Fruit fly (Drosophila melanogaster) whole organism, embryonic: Measurements from ENCODE around the gene Brms1.

Source experiments
- BEAF-32 ChIP-seq: fragments of 200-800 bp; sonication (Bioruptor generic); optimal IDR thresholded peaks from 3 replicates; lab custom pipeline; 2017; ENCODE audit warnings: missing biosample characterization, missing genetic modification characterization, mild to moderate bottlenecking, moderate library complexity, missing genetic modification reagents
- CG10147 ChIP-seq: fragments of 200-800 bp; sonication (Bioruptor generic); optimal IDR thresholded peaks from 2 replicates; lab custom pipeline; 2019; ENCODE audit warnings: missing biosample characterization, mild to moderate bottlenecking, missing genetic modification characterization, moderate library complexity
- CG10543 ChIP-seq: fragments of 200-800 bp; sonication (Bioruptor generic); optimal IDR thresholded peaks from 3 replicates; lab custom pipeline; 2017; ENCODE audit warnings: missing biosample characterization, mild to moderate bottlenecking, missing genetic modification characterization, moderate library complexity
- CG1602 ChIP-seq: fragments of 200-800 bp; sonication (Bioruptor generic); optimal IDR thresholded peaks from 3 replicates; lab custom pipeline; 2016; ENCODE audit warnings: missing biosample characterization, missing genetic modification characterization
- CG16813 ChIP-seq: fragments of 200-800 bp; sonication (Bioruptor generic); IDR thresholded peaks from 3 replicates; pipeline ENCODE4 v1.3.6; 2022; ENCODE audit warnings: missing biosample characterization, missing genetic modification characterization; ENCODE audit not compliant: partially characterized antibody
- CG17328 ChIP-seq: fragments of 200-800 bp; sonication (Bioruptor generic); IDR thresholded peaks from 2 replicates; pipeline ENCODE4 v1.3.6; 2022; ENCODE audit warnings: missing biosample characterization, missing genetic modification characterization
- CG34422 ChIP-seq: fragments of 200-800 bp; sonication (Bioruptor generic); IDR thresholded peaks from 3 replicates; pipeline ENCODE4 v1.3.6; 2022; ENCODE audit warnings: missing biosample characterization, missing genetic modification characterization
- CG4360 ChIP-seq: fragments of 200-800 bp; sonication (Bioruptor generic); IDR thresholded peaks from 2 replicates; pipeline ENCODE4 v1.3.6; 2022; ENCODE audit warnings: missing biosample characterization, missing genetic modification characterization
- CG4617 ChIP-seq: fragments of 200-800 bp; sonication (Bioruptor generic); optimal IDR thresholded peaks from 3 replicates; lab custom pipeline; 2016; ENCODE audit warnings: missing biosample characterization, missing genetic modification characterization, borderline replicate concordance
- CG7372 ChIP-seq: fragments of 200-800 bp; sonication (Bioruptor generic); IDR thresholded peaks from 2 replicates; pipeline ENCODE4 v1.3.6; 2022; ENCODE audit warnings: missing biosample characterization, missing genetic modification characterization
- CG7839 ChIP-seq: fragments of 200-800 bp; sonication (Bioruptor generic); optimal IDR thresholded peaks from 3 replicates; lab custom pipeline; 2018; ENCODE audit warnings: missing biosample characterization, mild to moderate bottlenecking, missing genetic modification characterization, moderate library complexity
- CG7963 ChIP-seq: fragments of 200-800 bp; sonication (Bioruptor generic); IDR thresholded peaks from 3 replicates; pipeline ENCODE4 v1.3.6; 2022; ENCODE audit warnings: missing biosample characterization, missing genetic modification characterization; ENCODE audit not compliant: partially characterized antibody
- CG9437 ChIP-seq: fragments of 200-800 bp; sonication (Bioruptor generic); optimal IDR thresholded peaks from 2 replicates; lab custom pipeline; 2018; ENCODE audit warnings: missing biosample characterization, mild to moderate bottlenecking, missing genetic modification characterization
- Dbx ChIP-seq: fragments of 200-800 bp; sonication (Bioruptor generic); IDR thresholded peaks from 3 replicates; pipeline ENCODE4 v1.3.6; 2022; ENCODE audit warnings: missing biosample characterization, missing genetic modification characterization
- Deaf1 ChIP-seq: fragments of 200-800 bp; optimal IDR thresholded peaks from 3 replicates; lab custom pipeline; 2019; ENCODE audit warnings: missing biosample characterization, mild to moderate bottlenecking, missing genetic modification characterization, moderate library complexity
- Dp ChIP-seq: fragments of 200-800 bp; sonication (Bioruptor generic); optimal IDR thresholded peaks from 2 replicates; lab custom pipeline; 2018; ENCODE audit warnings: missing biosample characterization, mild to moderate bottlenecking, missing genetic modification characterization, moderate library complexity
- ERR ChIP-seq: fragments of 200-800 bp; sonication (Bioruptor generic); optimal IDR thresholded peaks from 2 replicates; lab custom pipeline; 2016; ENCODE audit warnings: missing biosample characterization, missing genetic modification characterization
- Elba2 ChIP-seq: fragments of 200-800 bp; sonication (Bioruptor generic); optimal IDR thresholded peaks from 3 replicates; lab custom pipeline; 2016; ENCODE audit warnings: missing biosample characterization, missing genetic modification characterization
- Fer1 ChIP-seq: fragments of 200-800 bp; sonication (Bioruptor generic); optimal IDR thresholded peaks from 2 replicates; lab custom pipeline; 2017; ENCODE audit warnings: missing biosample characterization, mild to moderate bottlenecking, missing genetic modification characterization
- Fer2 ChIP-seq: fragments of 200-800 bp; sonication (Bioruptor generic); optimal IDR thresholded peaks from 2 replicates; lab custom pipeline; 2018; ENCODE audit warnings: missing biosample characterization, mild to moderate bottlenecking, missing genetic modification characterization, moderate library complexity
- HLH4C ChIP-seq: fragments of 200-800 bp; sonication (Bioruptor generic); IDR thresholded peaks from 3 replicates; pipeline ENCODE4 v1.3.6; 2022; ENCODE audit warnings: missing biosample characterization, missing genetic modification characterization; ENCODE audit not compliant: partially characterized antibody
- MESR4 ChIP-seq: fragments of 200-800 bp; sonication (Bioruptor generic); optimal IDR thresholded peaks from 2 replicates; lab custom pipeline; 2018; ENCODE audit warnings: missing biosample characterization, mild to moderate bottlenecking, missing genetic modification characterization, moderate library complexity
- Med ChIP-seq: fragments of 200-800 bp; sonication (Bioruptor generic); peaks from one replicate; lab custom pipeline; 2016; ENCODE audit warnings: missing biosample characterization, missing genetic modification characterization, mild to moderate bottlenecking, inconsistent platforms, moderate library complexity
- Meics ChIP-seq: fragments of 200-800 bp; sonication (Bioruptor generic); optimal IDR thresholded peaks from 2 replicates; lab custom pipeline; 2017; ENCODE audit warnings: missing biosample characterization, mild to moderate bottlenecking, missing genetic modification characterization
- Pdp1 ChIP-seq, 2 experiments: fragments of 200-800 bp; sonication (Bioruptor generic); optimal IDR thresholded peaks; 3 replicates each; lab custom pipeline; 2016; ENCODE audit warnings: missing biosample characterization in 2 of 2, missing genetic modification characterization in 2 of 2, mild to moderate bottlenecking in 1 of 2, moderate library complexity in 1 of 2
- Scr ChIP-seq: fragments of 200-800 bp; sonication (Bioruptor generic); IDR thresholded peaks from 2 replicates; pipeline ENCODE4 v1.3.6; 2022; ENCODE audit warnings: missing biosample characterization, missing genetic modification characterization; ENCODE audit not compliant: partially characterized antibody
- Side ChIP-seq: fragments of 200-800 bp; sonication (Bioruptor generic); optimal IDR thresholded peaks from 2 replicates; lab custom pipeline; 2016; ENCODE audit warnings: missing biosample characterization, missing genetic modification characterization
- Stat92E ChIP-seq, 3 experiments: fragments of >200 bp in 2 of 3; fragments of 200-800 bp in 1 of 3; sonication (Bioruptor generic) in 1 of 3; optimal IDR thresholded peaks; 2 replicates each; lab custom pipeline; 2017 to 2019; ENCODE audit warnings: missing biosample characterization in 3 of 3, missing genetic modification characterization in 3 of 3, mild to moderate bottlenecking in 1 of 3, moderate library complexity in 1 of 3
- bigmax ChIP-seq: fragments of 200-800 bp; sonication (Bioruptor generic); optimal IDR thresholded peaks from 2 replicates; lab custom pipeline; 2018; ENCODE audit warnings: missing biosample characterization, mild to moderate bottlenecking, missing genetic modification characterization
- cad ChIP-seq: fragments of >200 bp; optimal IDR thresholded peaks from 2 replicates; lab custom pipeline; 2017; ENCODE audit warnings: missing biosample characterization, missing genetic modification characterization
- dmrt11E ChIP-seq: fragments of 200-800 bp; sonication (Bioruptor generic); optimal IDR thresholded peaks from 3 replicates; lab custom pipeline; 2018; ENCODE audit warnings: missing biosample characterization, mild to moderate bottlenecking, missing genetic modification characterization, moderate library complexity
- gfzf ChIP-seq: fragments of 200-800 bp; sonication (Bioruptor generic); optimal IDR thresholded peaks from 2 replicates; lab custom pipeline; 2016; ENCODE audit warnings: missing biosample characterization, mild to moderate bottlenecking, missing genetic modification characterization, moderate library complexity
- hb ChIP-seq: fragments of 200-800 bp; sonication (Bioruptor generic); IDR thresholded peaks from 3 replicates; pipeline ENCODE4 v1.3.6; 2022; ENCODE audit warnings: missing biosample characterization, missing genetic modification characterization; ENCODE audit not compliant: partially characterized antibody
- ken ChIP-seq: fragments of 200-800 bp; sonication (Bioruptor generic); IDR thresholded peaks from 3 replicates; pipeline ENCODE4 v1.3.6; 2022; ENCODE audit warnings: missing biosample characterization, missing genetic modification characterization
- knrl ChIP-seq: fragments of 200-800 bp; sonication (Bioruptor generic); IDR thresholded peaks from 3 replicates; pipeline ENCODE4 v1.3.6; 2022; ENCODE audit warnings: missing biosample characterization, missing genetic modification characterization; ENCODE audit not compliant: partially characterized antibody
- mam ChIP-seq: fragments of 200-800 bp; sonication (Bioruptor generic); optimal IDR thresholded peaks from 3 replicates; lab custom pipeline; 2016; ENCODE audit warnings: missing biosample characterization, missing genetic modification characterization
- mld ChIP-seq: fragments of 200-800 bp; sonication (Bioruptor generic); IDR thresholded peaks from 3 replicates; pipeline ENCODE4 v1.3.6; 2022; ENCODE audit warnings: missing biosample characterization, missing genetic modification characterization; ENCODE audit not compliant: partially characterized antibody
- nau ChIP-seq: fragments of 200-800 bp; sonication (Bioruptor generic); optimal IDR thresholded peaks from 3 replicates; lab custom pipeline; 2017; ENCODE audit warnings: missing biosample characterization, mild to moderate bottlenecking, missing genetic modification characterization, missing genetic modification reagents
- nom ChIP-seq: fragments of 200-800 bp; sonication (Bioruptor generic); optimal IDR thresholded peaks from 2 replicates; lab custom pipeline; 2017; ENCODE audit warnings: missing biosample characterization, missing genetic modification characterization, mild to moderate bottlenecking, moderate library complexity, missing genetic modification reagents
- prd ChIP-seq, 3 experiments: fragments of >200 bp in 2 of 3; fragments of 200-800 bp in 1 of 3; sonication (Bioruptor generic) in 1 of 3; optimal IDR thresholded peaks in 2 of 3; IDR thresholded peaks in 1 of 3; 2 replicates in 2 of 3; 3 replicates in 1 of 3; pipeline versions ENCODE4 v1.3.6 to Lab custom; 2017 to 2022; ENCODE audit warnings: missing biosample characterization in 1 of 3, missing genetic modification characterization in 1 of 3
- salm ChIP-seq: fragments of 200-800 bp; sonication (Bioruptor generic); optimal IDR thresholded peaks from 2 replicates; lab custom pipeline; 2018; ENCODE audit warnings: missing biosample characterization, mild to moderate bottlenecking, missing genetic modification characterization
- sd ChIP-seq: fragments of 200-800 bp; sonication (Bioruptor generic); optimal IDR thresholded peaks from 3 replicates; lab custom pipeline; 2018; ENCODE audit warnings: missing biosample characterization, mild to moderate bottlenecking, missing genetic modification characterization, moderate library complexity
- shn ChIP-seq: fragments of 200-800 bp; sonication (Bioruptor generic); optimal IDR thresholded peaks from 3 replicates; lab custom pipeline; 2016; ENCODE audit warnings: missing biosample characterization, missing genetic modification characterization
- sna ChIP-seq: fragments of 200-800 bp; sonication (Bioruptor generic); IDR thresholded peaks from 2 replicates; pipeline ENCODE4 v1.3.6; 2022; ENCODE audit warnings: missing biosample characterization, missing genetic modification characterization; ENCODE audit not compliant: partially characterized antibody
- tup ChIP-seq: fragments of 200-800 bp; sonication (Bioruptor generic); optimal IDR thresholded peaks from 2 replicates; lab custom pipeline; 2016; ENCODE audit warnings: missing biosample characterization, mild to moderate bottlenecking, missing genetic modification characterization, moderate library complexity
- twi ChIP-seq: fragments of 200-800 bp; optimal IDR thresholded peaks from 2 replicates; lab custom pipeline; 2019; ENCODE audit warnings: missing biosample characterization, mild to moderate bottlenecking, missing genetic modification characterization, moderate library complexity
- vfl ChIP-seq: fragments of 200-800 bp; sonication (Bioruptor generic); optimal IDR thresholded peaks from 2 replicates; lab custom pipeline; 2016; ENCODE audit warnings: missing biosample characterization, missing genetic modification characterization

Brms1 gene

DNA sequence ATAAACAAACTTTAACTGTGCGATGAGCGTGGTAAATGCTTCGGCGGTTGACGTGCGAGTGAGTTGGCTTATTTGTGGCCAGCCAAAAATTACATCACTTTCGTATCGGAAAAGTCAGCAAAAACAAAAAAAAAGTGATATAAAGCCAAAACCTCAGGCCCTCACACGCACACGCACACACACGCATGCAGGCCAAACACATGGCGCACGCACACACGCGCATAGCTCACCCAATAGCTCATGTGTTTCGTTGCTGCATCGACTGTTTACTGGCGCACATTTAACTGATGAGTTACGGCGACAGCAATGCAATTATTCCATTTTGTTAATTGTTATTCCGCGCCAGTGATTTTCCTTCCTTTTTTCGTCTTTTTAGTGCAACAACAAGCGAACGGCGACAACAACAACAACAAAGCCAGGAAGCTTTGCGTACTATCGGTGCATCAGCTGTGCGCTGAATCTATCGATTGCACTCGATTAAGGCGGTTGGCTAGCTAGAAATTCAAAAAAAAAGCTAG lies 6.3 kb downstream of the Brms1 start, which contains the start of gene Flad1 (continued):
- TF ChIP-seq Scr (peak; percentile 65), mam (GFP tag; lab: Kevin White, UChicago) (no peak), Dbx (GFP tag; lab: Robert Waterston, UW) (no peak), nau (GFP tag; lab: Kevin White, UChicago) (no peak), CG10543 (GFP tag; lab: Kevin White, UChicago) (peak; percentile 44), CG7372 (no peak), BEAF-32 (GFP tag; lab: Kevin White, UChicago) (peak; percentile 71), Elba2 (GFP tag; lab: Kevin White, UChicago) (no peak), CG7839 (tag; lab: Kevin White, UChicago) (no peak), CG17328 (GFP tag; lab: Robert Waterston, UW) (no peak), nom (GFP tag; lab: Kevin White, UChicago) (peak; percentile 8), Dp (GFP tag; lab: Kevin White, UChicago) (peak; percentile 80), salm (tag; lab: Kevin White, UChicago) (peak; percentile 4), tup (GFP tag; lab: Kevin White, UChicago) (no peak), twi (tag; lab: Kevin White, UChicago) (peak; percentile 71), shn (GFP tag; lab: Kevin White, UChicago) (no peak), Med (GFP tag; lab: Kevin White, UChicago) (peak; percentile 48), bigmax (no peak), gfzf (GFP tag; lab: Kevin White, UChicago) (no peak), HLH4C (GFP tag; lab: Robert Waterston, UW) (peak; percentile 56; the same call in 1 of the 3 replicates), CG7963 (0 out of 3 replicates have a peak, but pooled peaks have one; percentile 34), ken (GFP tag; lab: Robert Waterston, UW) (no peak), knrl (GFP tag; lab: Robert Waterston, UW) (peak; percentile 51; the same call in 2 of the 3 replicates), Deaf1 (tag; lab: Kevin White, UChicago) (no peak), Stat92E (GFP tag; optimal IDR thresholded peaks at IDR 0.05; lab: Kevin White, UChicago) (no peak), Fer2 (no peak), cad (no peak), mld (peak; percentile 37; the same call in 1 of the 3 replicates), Side (no peak), sd (tag; lab: Kevin White, UChicago) (peak; percentile 34), dmrt11E (tag; lab: Kevin White, UChicago) (no peak), MESR4 (GFP tag; lab: Kevin White, UChicago) (peak; percentile 68), hb (GFP tag; lab: Robert Waterston, UW) (0 out of 3 replicates have a peak, but pooled peaks have one; percentile 59), vfl (GFP tag; lab: Kevin White, UChicago) (no peak), CG10147 (GFP tag; lab: Kevin White, UChicago) (no peak), Pdp1 (GFP tag; optimal IDR thresholded peaks at IDR 0.05; lab: Kevin White, UChicago) (peak in 1 of 2 experiments; percentile 97), CG4360 (peak; percentile 93), prd (optimal IDR thresholded peaks at IDR 0.05; lab: Kevin White, UChicago) (no peak), prd (GFP tag; IDR thresholded peaks at IDR 0.05; lab: Robert Waterston, UW) (no peak), CG9437 (GFP tag; lab: Kevin White, UChicago) (no peak), ERR (GFP tag; lab: Kevin White, UChicago) (no peak), CG34422 (GFP tag; lab: Robert Waterston, UW) (peak; percentile 25; the same call in 1 of the 3 replicates), Fer1 (GFP tag; lab: Kevin White, UChicago) (peak; percentile 16), CG16813 (GFP tag; lab: Robert Waterston, UW) (peak; percentile 43; the same call in 1 of the 3 replicates), Meics (no peak), CG4617 (GFP tag; lab: Kevin White, UChicago) (peak; percentile 25), CG1602 (GFP tag; lab: Kevin White, UChicago) (no peak), sna (0 out of 2 replicates have a peak, but pooled peaks have one; percentile 36)
